Fruit fly (Drosophila melanogaster) whole organism, adult: ENCODE measurements around the gene CG44303.

Experiments
- CG12768 ChIP-seq: fragments of 200-800 bp; sonication (Bioruptor generic); optimal IDR thresholded peaks from 2 replicates; lab custom pipeline; 2017; ENCODE audit warnings: missing biosample characterization, missing genetic modification characterization, mild to moderate bottlenecking, moderate library complexity, missing genetic modification reagents
- CG5204 ChIP-seq: fragments of 200-800 bp; sonication (Bioruptor generic); optimal IDR thresholded peaks from 2 replicates; lab custom pipeline; 2016; ENCODE audit warnings: missing biosample characterization, missing genetic modification characterization
- CG7045 ChIP-seq: fragments of 200-800 bp; sonication (Bioruptor generic); optimal IDR thresholded peaks from 2 replicates; lab custom pipeline; 2017; ENCODE audit warnings: missing biosample characterization, mild to moderate bottlenecking, missing genetic modification characterization
- CG7101 ChIP-seq: fragments of 200-800 bp; sonication (Bioruptor generic); optimal IDR thresholded peaks from 2 replicates; lab custom pipeline; 2018; ENCODE audit warnings: missing biosample characterization, mild to moderate bottlenecking, missing genetic modification characterization, moderate library complexity
- Clk ChIP-seq: fragments of 200-800 bp; sonication (Bioruptor generic); optimal IDR thresholded peaks from 2 replicates; lab custom pipeline; 2017; ENCODE audit warnings: missing biosample characterization, missing genetic modification characterization
- Crg-1 ChIP-seq: fragments of 200-800 bp; sonication (Bioruptor generic); optimal IDR thresholded peaks from 2 replicates; lab custom pipeline; 2016; ENCODE audit warnings: missing biosample characterization, missing genetic modification characterization
- Hr96 ChIP-seq: fragments of 200-800 bp; sonication (Bioruptor generic); optimal IDR thresholded peaks from 2 replicates; lab custom pipeline; 2016; ENCODE audit warnings: missing biosample characterization, missing genetic modification characterization
- bab1 ChIP-seq: fragments of 200-800 bp; sonication (Bioruptor generic); optimal IDR thresholded peaks from 3 replicates; lab custom pipeline; 2019; ENCODE audit warnings: missing biosample characterization, mild to moderate bottlenecking, missing genetic modification characterization, moderate library complexity
- cnc ChIP-seq, 2 experiments: fragments of >200 bp; optimal IDR thresholded peaks; 2 replicates each; lab custom pipeline; 2017
- kay ChIP-seq: fragments of 200-800 bp; sonication (Bioruptor generic); peaks from one replicate; lab custom pipeline; 2016; ENCODE audit warnings: missing biosample characterization, missing genetic modification characterization, borderline replicate concordance
- ovo ChIP-seq: fragments of 200-800 bp; sonication (Bioruptor generic); optimal IDR thresholded peaks from 2 replicates; lab custom pipeline; 2016; ENCODE audit warnings: missing biosample characterization, missing genetic modification characterization
- pad ChIP-seq: fragments of 200-800 bp; sonication (Bioruptor generic); optimal IDR thresholded peaks from 3 replicates; lab custom pipeline; 2017; ENCODE audit warnings: missing biosample characterization, missing genetic modification characterization, mild to moderate bottlenecking, moderate library complexity, missing genetic modification reagents
- toe ChIP-seq: fragments of 200-800 bp; sonication (Bioruptor generic); optimal IDR thresholded peaks from 2 replicates; lab custom pipeline; 2016; ENCODE audit warnings: missing biosample characterization, missing genetic modification characterization

- TF ChIP-seq Clk (GFP tag; lab: Kevin White, UChicago) (no peak), Crg-1 (GFP tag; lab: Kevin White, UChicago) (no peak), CG5204 (GFP tag; lab: Kevin White, UChicago) (no peak), Hr96 (GFP tag; lab: Kevin White, UChicago) (no peak), kay (no peak), toe (GFP tag; lab: Kevin White, UChicago) (no peak), cnc (optimal IDR thresholded peaks at IDR 0.05; lab: Kevin White, UChicago) (no peak), ovo (GFP tag; lab: Kevin White, UChicago) (no peak), bab1 (GFP tag; lab: Kevin White, UChicago) (no peak), CG12768 (GFP tag; lab: Kevin White, UChicago) (no peak), CG7045 (no peak), CG7101 (tag; lab: Kevin White, UChicago) (no peak), pad (GFP tag; lab: Kevin White, UChicago) (no peak)
Observed at dm6 chrX:6708580-6709199, 21.5 kb upstream of the CG44303 start.
